Fruit fly (Drosophila melanogaster) whole organism, embryonic: ENCODE results near the gene CCHa2.

Experiments used
- Aef1 ChIP-seq: fragments of 200-800 bp; sonication (Bioruptor generic); IDR thresholded peaks from 3 replicates; pipeline ENCODE4 v1.3.6; 2022; ENCODE audit warnings: missing biosample characterization, missing genetic modification characterization
- Atf6 ChIP-seq: fragments of 200-800 bp; sonication (Bioruptor generic); IDR thresholded peaks from 2 replicates; pipeline ENCODE4 v1.3.6; 2022; ENCODE audit warnings: missing biosample characterization, missing genetic modification characterization
- B-H1 ChIP-seq: fragments of 200-800 bp; sonication (Bioruptor generic); IDR thresholded peaks from 3 replicates; pipeline ENCODE4 v1.3.6; 2022; ENCODE audit warnings: missing biosample characterization, missing genetic modification characterization
- CG10366 ChIP-seq: fragments of 200-800 bp; sonication (Bioruptor generic); IDR thresholded peaks from 2 replicates; pipeline ENCODE4 v1.3.6; 2022; ENCODE audit warnings: missing biosample characterization, missing genetic modification characterization
- CG10959 ChIP-seq: fragments of 200-800 bp; sonication (Bioruptor generic); IDR thresholded peaks from 2 replicates; pipeline ENCODE4 v1.3.6; 2022; ENCODE audit warnings: missing biosample characterization, missing genetic modification characterization
- CG11723 ChIP-seq: fragments of 200-800 bp; sonication (Bioruptor generic); optimal IDR thresholded peaks from 2 replicates; lab custom pipeline; 2017; ENCODE audit warnings: missing biosample characterization, mild to moderate bottlenecking, missing genetic modification characterization
- CG15011 ChIP-seq: fragments of 200-800 bp; sonication (Bioruptor generic); optimal IDR thresholded peaks from 3 replicates; lab custom pipeline; 2018; ENCODE audit warnings: missing biosample characterization, mild to moderate bottlenecking, missing genetic modification characterization
- CG15601 ChIP-seq: fragments of 200-800 bp; sonication (Bioruptor generic); optimal IDR thresholded peaks from 3 replicates; lab custom pipeline; 2019; ENCODE audit warnings: missing biosample characterization, mild to moderate bottlenecking, missing genetic modification characterization, moderate library complexity
- CG17912 ChIP-seq: fragments of 200-800 bp; sonication (Bioruptor generic); optimal IDR thresholded peaks from 2 replicates; lab custom pipeline; 2018; ENCODE audit warnings: missing biosample characterization, mild to moderate bottlenecking, missing genetic modification characterization
- CG1832 ChIP-seq: fragments of 200-800 bp; sonication (Bioruptor generic); optimal IDR thresholded peaks from 2 replicates; lab custom pipeline; 2017; ENCODE audit warnings: missing biosample characterization, mild to moderate bottlenecking, missing genetic modification characterization, inconsistent platforms
- CG2712 ChIP-seq: fragments of 200-800 bp; optimal IDR thresholded peaks from 3 replicates; lab custom pipeline; 2019; ENCODE audit warnings: missing biosample characterization, mild to moderate bottlenecking, missing genetic modification characterization, moderate library complexity
- CG30431 ChIP-seq: fragments of 200-800 bp; sonication (Bioruptor generic); optimal IDR thresholded peaks from 2 replicates; lab custom pipeline; 2017; ENCODE audit warnings: missing biosample characterization, missing genetic modification characterization
- CG31441 ChIP-seq: fragments of 200-800 bp; sonication (Bioruptor generic); IDR thresholded peaks from 2 replicates; pipeline ENCODE4 v1.3.6; 2022; ENCODE audit warnings: missing biosample characterization, missing genetic modification characterization
- CG33557 ChIP-seq: fragments of 200-800 bp; sonication (Bioruptor generic); optimal IDR thresholded peaks from 2 replicates; lab custom pipeline; 2019; ENCODE audit warnings: missing biosample characterization, mild to moderate bottlenecking, missing genetic modification characterization, moderate library complexity
- CG4328 ChIP-seq: fragments of 200-800 bp; sonication (Bioruptor generic); optimal IDR thresholded peaks from 3 replicates; lab custom pipeline; 2017; ENCODE audit warnings: missing biosample characterization, missing genetic modification reagents, missing genetic modification characterization
- CG7556 ChIP-seq: fragments of 200-800 bp; sonication (Bioruptor generic); optimal IDR thresholded peaks from 2 replicates; lab custom pipeline; 2017; ENCODE audit warnings: missing biosample characterization, mild to moderate bottlenecking, missing genetic modification characterization
- CG7963 ChIP-seq: fragments of 200-800 bp; sonication (Bioruptor generic); IDR thresholded peaks from 3 replicates; pipeline ENCODE4 v1.3.6; 2022; ENCODE audit warnings: missing biosample characterization, missing genetic modification characterization; ENCODE audit not compliant: partially characterized antibody
- CG8765 ChIP-seq: fragments of 200-800 bp; sonication (Bioruptor generic); IDR thresholded peaks from 2 replicates; pipeline ENCODE4 v1.3.6; 2022; ENCODE audit warnings: missing biosample characterization, missing genetic modification characterization
- CG9797 ChIP-seq: fragments of 200-800 bp; sonication (Bioruptor generic); optimal IDR thresholded peaks from 3 replicates; lab custom pipeline; 2018; ENCODE audit warnings: missing biosample characterization, mild to moderate bottlenecking, missing genetic modification characterization
- CG9932 ChIP-seq: fragments of 200-800 bp; sonication (Bioruptor generic); IDR thresholded peaks from 2 replicates; pipeline ENCODE4 v1.3.6; 2022; ENCODE audit warnings: missing biosample characterization, missing genetic modification characterization
- CTCF ChIP-seq: fragments of 200-800 bp; sonication (Bioruptor generic); optimal IDR thresholded peaks from 2 replicates; lab custom pipeline; 2017; ENCODE audit warnings: missing biosample characterization, mild to moderate bottlenecking, missing genetic modification characterization, moderate library complexity
- Dfd ChIP-seq, 2 experiments: fragments of >200 bp; optimal IDR thresholded peaks; 2 replicates each; lab custom pipeline; 2017; ENCODE audit warnings: missing biosample characterization in 2 of 2, missing genetic modification characterization in 2 of 2
- Dll ChIP-seq: fragments of 200-800 bp; sonication (Bioruptor generic); IDR thresholded peaks from 4 replicates; pipeline ENCODE4 v1.3.6; 2022; ENCODE audit warnings: missing biosample characterization, missing genetic modification characterization; ENCODE audit not compliant: partially characterized antibody
- Dref ChIP-seq: fragments of 200-800 bp; sonication (Bioruptor generic); IDR thresholded peaks from 2 replicates; pipeline ENCODE4 v1.3.6; 2022; ENCODE audit warnings: missing biosample characterization, missing genetic modification characterization
- E2f2 ChIP-seq: fragments of 200-800 bp; sonication (Bioruptor generic); IDR thresholded peaks from 2 replicates; pipeline ENCODE4 v1.3.6; 2022; ENCODE audit warnings: missing biosample characterization, missing genetic modification characterization
- Lim3 ChIP-seq: fragments of 200-800 bp; sonication (Bioruptor generic); IDR thresholded peaks from 2 replicates; pipeline ENCODE4 v1.3.6; 2022; ENCODE audit warnings: missing biosample characterization, missing genetic modification characterization
- MTF-1 ChIP-seq: fragments of 200-800 bp; sonication (Bioruptor generic); optimal IDR thresholded peaks from 2 replicates; lab custom pipeline; 2018; ENCODE audit warnings: missing biosample characterization, mild to moderate bottlenecking, missing genetic modification characterization, borderline replicate concordance
- Med ChIP-seq: fragments of 200-800 bp; sonication (Bioruptor generic); peaks from one replicate; lab custom pipeline; 2016; ENCODE audit warnings: missing biosample characterization, missing genetic modification characterization, mild to moderate bottlenecking, inconsistent platforms, moderate library complexity
- NC2α ChIP-seq: fragments of 200-800 bp; sonication (Bioruptor generic); optimal IDR thresholded peaks from 2 replicates; lab custom pipeline; 2016; ENCODE audit warnings: missing biosample characterization, missing genetic modification characterization
- Neu2 ChIP-seq: fragments of 200-800 bp; sonication (Bioruptor generic); optimal IDR thresholded peaks from 3 replicates; lab custom pipeline; 2016; ENCODE audit warnings: missing biosample characterization, missing genetic modification characterization, borderline replicate concordance
- Nf-YC ChIP-seq: fragments of 200-800 bp; optimal IDR thresholded peaks from 3 replicates; lab custom pipeline; 2019; ENCODE audit warnings: missing biosample characterization, mild to moderate bottlenecking, missing genetic modification characterization, moderate library complexity
- Oaz ChIP-seq: fragments of 200-800 bp; sonication (Bioruptor generic); IDR thresholded peaks from 2 replicates; pipeline ENCODE4 v1.3.6; 2022; ENCODE audit warnings: missing biosample characterization, missing genetic modification characterization
- Oli ChIP-seq: fragments of 200-800 bp; sonication (Bioruptor generic); optimal IDR thresholded peaks from 2 replicates; lab custom pipeline; 2018; ENCODE audit warnings: missing biosample characterization, mild to moderate bottlenecking, missing genetic modification characterization, moderate library complexity
- Ptx1 ChIP-seq: fragments of 200-800 bp; sonication (Bioruptor generic); IDR thresholded peaks from 2 replicates; pipeline ENCODE4 v1.3.6; 2022; ENCODE audit warnings: missing biosample characterization, missing genetic modification characterization
- Rx ChIP-seq: fragments of 200-800 bp; sonication (Bioruptor generic); IDR thresholded peaks from 2 replicates; pipeline ENCODE4 v1.3.6; 2022; ENCODE audit warnings: missing biosample characterization, missing genetic modification characterization
- Sox100B ChIP-seq: fragments of 200-800 bp; sonication (Bioruptor generic); optimal IDR thresholded peaks from 3 replicates; lab custom pipeline; 2018; ENCODE audit warnings: missing biosample characterization, mild to moderate bottlenecking, missing genetic modification characterization
- Stat92E ChIP-seq, 3 experiments: fragments of >200 bp in 2 of 3; fragments of 200-800 bp in 1 of 3; sonication (Bioruptor generic) in 1 of 3; optimal IDR thresholded peaks; 2 replicates each; lab custom pipeline; 2017 to 2019; ENCODE audit warnings: missing biosample characterization in 3 of 3, missing genetic modification characterization in 3 of 3, mild to moderate bottlenecking in 1 of 3, moderate library complexity in 1 of 3
- Xrp1 ChIP-seq: fragments of 200-800 bp; sonication (Bioruptor generic); IDR thresholded peaks from 2 replicates; pipeline ENCODE4 v1.3.6; 2022; ENCODE audit warnings: missing biosample characterization, missing genetic modification characterization
- ato ChIP-seq: fragments of 200-800 bp; sonication (Bioruptor generic); IDR thresholded peaks from 2 replicates; pipeline ENCODE4 v1.3.6; 2022; ENCODE audit warnings: missing biosample characterization, missing genetic modification characterization; ENCODE audit not compliant: partially characterized antibody
- br ChIP-seq: fragments of >200 bp; optimal IDR thresholded peaks from 2 replicates; lab custom pipeline; 2017
- chinmo ChIP-seq: fragments of 200-800 bp; sonication (Bioruptor generic); IDR thresholded peaks from 4 replicates; pipeline ENCODE4 v1.3.6; 2022; ENCODE audit warnings: missing biosample characterization, missing genetic modification characterization; ENCODE audit not compliant: partially characterized antibody
- ems ChIP-seq: fragments of 200-800 bp; sonication (Bioruptor generic); optimal IDR thresholded peaks from 3 replicates; lab custom pipeline; 2016; ENCODE audit warnings: missing biosample characterization, missing genetic modification characterization
- gsb-n ChIP-seq: fragments of 200-800 bp; sonication (Bioruptor generic); optimal IDR thresholded peaks from 3 replicates; lab custom pipeline; 2018; ENCODE audit warnings: missing biosample characterization, mild to moderate bottlenecking, missing genetic modification characterization
- hb ChIP-seq: fragments of 200-800 bp; sonication (Bioruptor generic); IDR thresholded peaks from 3 replicates; pipeline ENCODE4 v1.3.6; 2022; ENCODE audit warnings: missing biosample characterization, missing genetic modification characterization; ENCODE audit not compliant: partially characterized antibody
- nom ChIP-seq: fragments of 200-800 bp; sonication (Bioruptor generic); optimal IDR thresholded peaks from 2 replicates; lab custom pipeline; 2017; ENCODE audit warnings: missing biosample characterization, missing genetic modification characterization, mild to moderate bottlenecking, moderate library complexity, missing genetic modification reagents
- oc ChIP-seq: fragments of 200-800 bp; sonication (Bioruptor generic); optimal IDR thresholded peaks from 2 replicates; lab custom pipeline; 2018; ENCODE audit warnings: missing biosample characterization, mild to moderate bottlenecking, missing genetic modification characterization, moderate library complexity
- p53 ChIP-seq: fragments of 200-800 bp; sonication (Bioruptor generic); optimal IDR thresholded peaks from 2 replicates; lab custom pipeline; 2016; ENCODE audit warnings: missing biosample characterization, missing genetic modification characterization
- scrt ChIP-seq: fragments of 200-800 bp; sonication (Bioruptor generic); optimal IDR thresholded peaks from 2 replicates; lab custom pipeline; 2018; ENCODE audit warnings: missing biosample characterization, mild to moderate bottlenecking, missing genetic modification characterization, moderate library complexity
- sens-2 ChIP-seq: fragments of 200-800 bp; sonication (Bioruptor generic); IDR thresholded peaks from 2 replicates; pipeline ENCODE4 v1.3.6; 2022; ENCODE audit warnings: missing biosample characterization, missing genetic modification characterization
- sna ChIP-seq: fragments of 200-800 bp; sonication (Bioruptor generic); IDR thresholded peaks from 2 replicates; pipeline ENCODE4 v1.3.6; 2022; ENCODE audit warnings: missing biosample characterization, missing genetic modification characterization; ENCODE audit not compliant: partially characterized antibody
- tin ChIP-seq: fragments of 200-800 bp; sonication (Bioruptor generic); optimal IDR thresholded peaks from 3 replicates; lab custom pipeline; 2016; ENCODE audit warnings: missing biosample characterization, missing genetic modification characterization

The CCHa2 gene

dm6 chr3R:13401722-13402296 lies 6.8 kb upstream of the CCHa2 start, which contains the start of gene GILT1:
Gene GILT1, minus strand, starts transcription at chr3R:13401862.
- TF ChIP-seq CG8765 (GFP tag; lab: Robert Waterston, UW) (no peak), CG30431 (GFP tag; lab: Kevin White, UChicago) (no peak), Xrp1 (GFP tag; lab: Robert Waterston, UW) (0 out of 2 replicates have a peak, but pooled peaks have one; percentile 9), CG15601 (tag; lab: Kevin White, UChicago) (no peak), MTF-1 (GFP tag; lab: Kevin White, UChicago) (no peak), Rx (no peak), CG33557 (GFP tag; lab: Kevin White, UChicago) (no peak), oc (tag; lab: Kevin White, UChicago) (peak; percentile 5), gsb-n (tag; lab: Kevin White, UChicago) (no peak), chinmo (0 out of 4 replicates have a peak, but pooled peaks have one; percentile 62), sens-2 (GFP tag; lab: Robert Waterston, UW) (no peak), CG7556 (GFP tag; lab: Kevin White, UChicago) (no peak), CG31441 (no peak), B-H1 (GFP tag; lab: Robert Waterston, UW) (no peak), tin (GFP tag; lab: Kevin White, UChicago) (no peak), hb (GFP tag; lab: Robert Waterston, UW) (no peak), Dref (no peak), Aef1 (GFP tag; lab: Robert Waterston, UW) (no peak), sna (GFP tag; lab: Robert Waterston, UW) (no peak), CG10366 (GFP tag; lab: Robert Waterston, UW) (no peak), nom (GFP tag; lab: Kevin White, UChicago) (no peak), Neu2 (GFP tag; lab: Kevin White, UChicago) (no peak), CG11723 (no peak), CG9797 (GFP tag; lab: Kevin White, UChicago) (no peak), CG10959 (GFP tag; lab: Robert Waterston, UW) (no peak), p53 (GFP tag; lab: Kevin White, UChicago) (no peak), CG15011 (GFP tag; lab: Kevin White, UChicago) (no peak), Ptx1 (GFP tag; lab: Robert Waterston, UW) (no peak), CTCF (GFP tag; lab: Kevin White, UChicago) (no peak), CG17912 (no peak), Nf-YC (no peak), Oaz (GFP tag; lab: Robert Waterston, UW) (no peak), CG1832 (GFP tag; lab: Kevin White, UChicago) (no peak), CG7963 (GFP tag; lab: Robert Waterston, UW) (no peak), Stat92E (GFP tag; optimal IDR thresholded peaks at IDR 0.05; lab: Kevin White, UChicago) (peak in 1 of 3 experiments; percentile 50), Dll (GFP tag; lab: Robert Waterston, UW) (peak; percentile 28; the same call in 1 of the 4 replicates), CG4328 (GFP tag; lab: Kevin White, UChicago) (no peak), br (lab: Kevin White, UChicago) (no peak), NC2α (GFP tag; lab: Kevin White, UChicago) (no peak), Dfd (GFP tag; optimal IDR thresholded peaks at IDR 0.05; lab: Kevin White, UChicago) (no peak), Lim3 (no peak), Med (GFP tag; lab: Kevin White, UChicago) (peak; percentile 59), ato (no peak), CG9932 (GFP tag; lab: Robert Waterston, UW) (no peak), ems (GFP tag; lab: Kevin White, UChicago) (no peak), CG2712 (tag; lab: Kevin White, UChicago) (no peak), scrt (GFP tag; lab: Kevin White, UChicago) (no peak), Sox100B (GFP tag; lab: Kevin White, UChicago) (no peak), Oli (no peak), E2f2 (GFP tag; lab: Robert Waterston, UW) (peak; percentile 6; the same call in 1 of the 2 replicates), Atf6 (no peak)
